Worm (Caenorhabditis elegans): ENCODE data around the gene Y53G8AM.7.

Gene Y53G8AM.7

DNA sequence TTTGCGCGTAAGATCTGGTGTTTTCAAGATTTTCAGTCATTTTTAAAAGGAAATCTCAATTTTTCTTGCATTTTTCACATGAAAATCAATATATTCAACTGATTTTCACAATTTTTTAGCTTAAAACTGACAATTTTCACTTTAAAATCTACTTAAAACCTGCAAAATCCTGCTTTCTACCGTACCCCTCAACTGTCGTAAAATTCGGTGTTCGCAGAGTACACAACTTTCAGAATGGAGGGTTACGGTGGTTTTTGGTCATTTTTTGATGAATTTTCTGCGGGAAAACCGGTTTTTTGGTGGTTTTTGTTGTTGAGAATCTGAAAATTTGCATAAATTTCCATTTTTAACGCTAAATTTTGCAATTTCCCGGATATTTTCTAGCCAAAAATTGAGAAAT is 45.6 kb upstream of the Y53G8AM.7 start (continued):
- TF ChIP-seq snpc-1.1 (tag; optimal IDR thresholded peaks at IDR 0.05; ENCODE audit: insufficient read depth) (no peak), xnd-1 (tag; optimal IDR thresholded peaks at IDR 0.05) (peak; percentile 36), lsl-1 (GFP tag; optimal IDR thresholded peaks at IDR 0.05) (peak; percentile 83), die-1 (tag; optimal IDR thresholded peaks at IDR 0.05) (no peak)

DNA sequence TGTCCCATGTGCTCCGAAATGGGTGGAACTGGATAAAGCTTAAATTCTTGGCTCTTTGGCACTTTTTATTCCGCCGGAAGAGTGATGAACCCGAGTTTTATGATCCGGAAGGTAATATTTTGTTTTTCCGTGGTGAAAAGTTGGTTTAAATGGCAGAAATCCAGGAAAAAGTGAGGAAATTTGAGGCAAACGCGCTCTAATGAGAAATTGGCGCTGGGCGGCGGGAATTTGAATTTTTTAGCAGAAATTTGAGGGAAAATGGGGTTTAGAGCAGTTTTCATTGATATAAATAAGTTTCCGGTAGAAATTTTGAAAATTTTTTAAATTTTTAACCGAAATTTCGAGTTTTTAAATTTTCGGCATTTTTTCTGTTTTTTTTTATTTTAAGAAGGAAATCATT is 45.1 kb upstream of the Y53G8AM.7 start:
- no peak for TF ChIP-seq F57C9.4 (tag; optimal IDR thresholded peaks at IDR 0.05)
- TF ChIP-seq madf-3 (GFP tag; IDR thresholded peaks at IDR 0.05) = no peak
- TF ChIP-seq mes-4 (tag; optimal IDR thresholded peaks at IDR 0.05) = no peak
- TF ChIP-seq efl-1 (GFP tag; optimal IDR thresholded peaks at IDR 0.05) = peak; percentile 40
- TF ChIP-seq mcd-1 (GFP tag; IDR thresholded peaks at IDR 0.05) = peak; percentile 63
- TF ChIP-seq C17E4.6 (GFP tag; IDR thresholded peaks at IDR 0.05) = no peak
- no peak for TF ChIP-seq D2030.7 (GFP tag; IDR thresholded peaks at IDR 0.05)
- no peak for TF ChIP-seq B0019.2 (GFP tag; conservative IDR thresholded peaks at IDR 0.05)
- TF ChIP-seq lin-54 (GFP tag; optimal IDR thresholded peaks at IDR 0.05) = peak; percentile 49
- TF ChIP-seq ceh-91 (GFP tag; IDR thresholded peaks at IDR 0.05) = no peak
- no peak for TF ChIP-seq ceh-40 (GFP tag; IDR thresholded peaks at IDR 0.05)

DNA sequence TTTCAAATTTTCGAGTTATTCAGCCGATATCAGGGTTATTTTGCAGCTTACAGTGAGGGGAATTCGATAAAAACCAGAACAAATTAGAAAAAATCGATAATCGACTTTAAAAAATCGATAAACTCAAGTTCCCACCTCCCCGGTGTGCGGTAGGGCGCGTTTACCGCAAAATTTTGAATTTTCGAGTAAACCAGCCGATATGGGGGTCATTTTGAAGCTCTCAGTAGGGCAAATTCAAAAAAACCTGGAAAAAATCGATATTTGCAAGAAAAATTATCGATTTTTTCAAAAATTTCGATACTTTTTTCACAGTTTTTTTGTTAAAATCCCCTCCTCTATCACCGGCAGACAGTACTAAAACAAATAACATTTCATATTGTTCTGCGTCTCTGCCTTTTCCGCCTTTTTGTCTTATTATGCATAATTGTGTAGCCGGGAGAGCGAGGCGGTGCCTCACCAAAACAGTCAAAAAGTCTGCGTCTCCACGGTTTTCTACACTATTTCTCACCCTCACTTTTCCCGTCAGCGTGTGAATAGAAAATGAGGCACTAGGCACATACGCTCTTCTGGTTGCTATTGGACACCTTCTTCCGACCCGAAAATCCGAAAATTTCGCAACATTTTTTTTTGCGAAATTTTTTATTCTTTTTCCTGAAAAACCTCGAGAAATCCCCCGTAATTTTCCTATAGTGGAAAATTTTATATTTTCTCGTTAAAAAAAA is 44.5 kb upstream of the Y53G8AM.7 start, which contains the start of gene ral-1:
TSS of gene ral-1 (plus strand) at position 435 of the 722 bp plus-strand sequence.
- TF ChIP-seq cebp-1 (GFP tag; IDR thresholded peaks at IDR 0.05) (no peak; the same call in 1 of the 2 replicates), cebp-1 (tag; optimal IDR thresholded peaks at IDR 0.05) (peak; percentile 89), hmg-1.2 (GFP tag; IDR thresholded peaks at IDR 0.05) (peak; percentile 88), hmg-20 (GFP tag; IDR thresholded peaks at IDR 0.05) (no peak)

DNA sequence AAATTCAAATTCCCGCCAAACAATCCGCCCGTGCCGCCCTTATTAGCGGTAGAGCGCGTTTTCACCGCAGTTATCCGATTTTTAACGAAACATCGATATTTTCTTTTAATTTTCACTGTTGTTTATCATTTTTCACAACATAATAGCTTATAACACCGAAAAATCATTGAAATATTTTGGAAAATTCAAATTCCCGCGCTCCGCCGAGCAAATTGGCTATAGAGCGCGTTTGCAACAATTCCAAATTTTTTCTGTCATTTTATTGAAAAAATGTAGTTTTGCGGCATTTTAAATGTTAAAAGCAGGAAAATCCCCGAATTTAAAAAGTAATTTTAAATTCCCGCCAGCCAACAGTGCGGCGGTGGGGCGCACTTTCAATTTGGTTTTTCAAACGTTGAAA is 43.2 kb upstream of the Y53G8AM.7 start:
- TF ChIP-seq lin-54 (GFP tag; optimal IDR thresholded peaks at IDR 0.05) (peak; percentile 48), gei-17 (GFP tag; optimal IDR thresholded peaks at IDR 0.05) (no peak), madf-8 (GFP tag; conservative IDR thresholded peaks at IDR 0.05) (0 out of 2 replicates have a peak, but pooled peaks have one; percentile 11), mcd-1 (GFP tag; IDR thresholded peaks at IDR 0.05) (peak; percentile 57), Y56A3A.18 (GFP tag; IDR thresholded peaks at IDR 0.05) (no peak), efl-1 (GFP tag; optimal IDR thresholded peaks at IDR 0.05) (peak; percentile 25), lsl-1 (GFP tag; optimal IDR thresholded peaks at IDR 0.05) (peak; percentile 12)

DNA sequence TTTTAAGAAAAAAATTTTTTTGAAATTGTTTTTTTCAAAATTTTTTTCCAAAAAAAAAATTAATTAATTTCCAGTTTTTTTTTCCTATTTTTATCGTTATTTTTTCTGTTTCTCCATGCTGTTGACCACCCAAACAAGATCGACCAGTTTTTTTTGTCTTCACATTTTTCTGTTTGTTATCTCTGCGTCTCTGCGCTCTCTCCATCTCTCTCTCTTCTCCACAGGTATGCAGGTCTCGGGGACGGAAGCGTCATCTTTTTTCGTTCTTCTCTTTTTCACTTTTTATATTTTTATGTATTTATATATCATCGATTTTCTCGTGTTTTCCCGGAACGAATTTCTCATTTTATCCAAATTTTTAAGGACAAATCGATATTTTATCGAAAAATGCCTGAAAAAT is 42.4 kb upstream of the Y53G8AM.7 start:
- TF ChIP-seq nfyb-1 (GFP tag; IDR thresholded peaks at IDR 0.05) (no peak), aptf-3 (GFP tag; IDR thresholded peaks at IDR 0.05) (no peak), hmg-1.2 (GFP tag; IDR thresholded peaks at IDR 0.05) (peak; percentile 49; the same call in 1 of the 2 replicates)

DNA sequence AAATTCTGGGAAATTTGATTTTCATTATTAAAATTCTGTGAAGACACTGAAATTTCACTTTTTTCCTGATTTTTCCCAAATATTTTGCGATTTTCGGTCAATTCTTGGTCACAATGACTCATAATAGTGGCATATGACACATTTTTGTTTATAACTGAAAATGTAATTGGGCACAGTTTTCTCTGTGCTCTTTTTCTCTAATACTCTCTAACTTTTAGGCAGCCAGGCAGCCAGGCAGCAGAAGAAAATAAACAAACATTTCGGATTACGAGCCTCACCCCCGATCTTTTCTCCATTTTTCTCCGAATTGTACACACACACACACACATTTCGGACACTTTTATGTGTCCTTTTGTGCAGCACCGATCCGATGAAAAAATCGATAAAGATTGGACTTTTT is 40.9 kb upstream of the Y53G8AM.7 start:
- TF ChIP-seq cebp-1 (GFP tag; IDR thresholded peaks at IDR 0.05) = no peak
- peak; percentile 11 for TF ChIP-seq cebp-1 (tag; optimal IDR thresholded peaks at IDR 0.05)
- TF ChIP-seq ceh-40 (GFP tag; IDR thresholded peaks at IDR 0.05) = no peak
- TF ChIP-seq zim-3 (tag; optimal IDR thresholded peaks at IDR 0.05) = no peak
- TF ChIP-seq attf-5 (GFP tag; optimal IDR thresholded peaks at IDR 0.05) = peak; percentile 35
- TF ChIP-seq nfyb-1 (GFP tag; IDR thresholded peaks at IDR 0.05) = no peak
- no peak for TF ChIP-seq nfya-1 (tag; optimal IDR thresholded peaks at IDR 0.05; ENCODE audit: borderline replicate concordance, insufficient read depth)
